Fruit fly (Drosophila melanogaster): Measurements from ENCODE around the gene LysP.

Gene LysP

DNA sequence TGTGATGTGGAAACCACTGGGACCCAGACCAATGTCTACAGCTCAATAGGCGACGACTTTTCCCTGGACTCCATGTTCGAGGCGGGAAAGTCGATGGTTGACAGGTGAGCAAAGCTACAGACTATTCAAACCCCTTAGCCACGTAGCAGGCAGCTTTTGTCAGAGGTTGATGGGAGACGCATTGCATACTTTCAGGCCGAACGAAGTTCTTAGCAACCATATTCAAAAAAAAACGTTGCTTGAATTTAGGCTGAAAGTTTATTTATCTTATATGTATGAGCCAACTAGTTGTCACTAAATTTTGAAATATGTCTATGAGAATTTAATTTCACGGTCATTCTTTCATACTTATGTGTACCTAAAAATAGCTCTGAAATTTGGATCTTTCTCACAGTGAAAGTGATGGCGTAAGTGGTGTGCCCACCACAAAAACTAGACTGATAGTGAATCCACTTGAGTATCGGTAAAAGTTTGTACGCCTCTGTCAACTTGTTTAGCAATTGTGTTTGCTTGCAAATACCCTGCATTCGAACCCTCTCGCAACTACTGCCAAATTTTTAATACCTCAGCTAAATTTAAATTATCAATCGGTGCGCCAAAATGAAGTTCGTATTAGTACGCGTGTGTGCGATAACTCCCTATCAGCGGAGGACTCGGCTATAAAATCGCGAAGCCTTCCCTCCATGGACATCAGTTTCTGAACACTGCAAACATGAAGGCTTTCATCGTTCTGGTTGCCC, 11.6 kb downstream of the LysP start, which contains the start of gene LysB (continued):
- TF ChIP-seq gem (tag; optimal IDR thresholded peaks at IDR 0.05) (no peak), CG6791 (GFP tag; IDR thresholded peaks at IDR 0.05; ENCODE audit: partially characterized antibody) (0 out of 3 replicates have a peak, but pooled peaks have one; percentile 18), tll (GFP tag; optimal IDR thresholded peaks at IDR 0.05) (no peak), CG15601 (tag; optimal IDR thresholded peaks at IDR 0.05) (peak; percentile 66), CG7556 (GFP tag; optimal IDR thresholded peaks at IDR 0.05) (no peak), sqz (GFP tag; optimal IDR thresholded peaks at IDR 0.05) (no peak), CG11247 (GFP tag; IDR thresholded peaks at IDR 0.05) (no peak), abd-A (tag; optimal IDR thresholded peaks at IDR 0.05) (no peak), CG15011 (GFP tag; optimal IDR thresholded peaks at IDR 0.05) (no peak), CG31224 (GFP tag; IDR thresholded peaks at IDR 0.05) (no peak), CG11695 (GFP tag; IDR thresholded peaks at IDR 0.05) (no peak), eyg (GFP tag; optimal IDR thresholded peaks at IDR 0.05) (no peak), Blimp-1 (GFP tag; optimal IDR thresholded peaks at IDR 0.05) (no peak), repo (GFP tag; optimal IDR thresholded peaks at IDR 0.05) (no peak), sim (GFP tag; IDR thresholded peaks at IDR 0.05) (no peak), gfzf (GFP tag; optimal IDR thresholded peaks at IDR 0.05) (no peak), org-1 (GFP tag; optimal IDR thresholded peaks at IDR 0.05) (no peak), Fer1 (GFP tag; optimal IDR thresholded peaks at IDR 0.05) (no peak), nmo (GFP tag; optimal IDR thresholded peaks at IDR 0.05) (peak; percentile 6), Ets65A (GFP tag) (no peak), ranshi (GFP tag; IDR thresholded peaks at IDR 0.05) (no peak), Hmr (GFP tag; optimal IDR thresholded peaks at IDR 0.05) (no peak), CG7963 (GFP tag; IDR thresholded peaks at IDR 0.05; ENCODE audit: partially characterized antibody) (no peak), otp (GFP tag; IDR thresholded peaks at IDR 0.05) (no peak), CG5180 (GFP tag; optimal IDR thresholded peaks at IDR 0.05) (no peak), CG10267 (tag; optimal IDR thresholded peaks at IDR 0.05) (no peak), Hey (tag; optimal IDR thresholded peaks at IDR 0.05) (no peak), CG13123 (GFP tag; optimal IDR thresholded peaks at IDR 0.05) (no peak), zen2 (GFP tag; IDR thresholded peaks at IDR 0.05; ENCODE audit: partially characterized antibody) (no peak), Sox100B (GFP tag; optimal IDR thresholded peaks at IDR 0.05) (no peak), CG7357 (GFP tag; IDR thresholded peaks at IDR 0.05) (no peak), ato (GFP tag; IDR thresholded peaks at IDR 0.05; ENCODE audit: partially characterized antibody) (0 out of 2 replicates have a peak, but pooled peaks have one; percentile 26), CG6689 (GFP tag; IDR thresholded peaks at IDR 0.05) (no peak), Gug (GFP tag; IDR thresholded peaks at IDR 0.05) (no peak), cad (GFP tag; optimal IDR thresholded peaks at IDR 0.05) (no peak), sr (GFP tag; IDR thresholded peaks at IDR 0.05) (no peak), Tbp (GFP tag; optimal IDR thresholded peaks at IDR 0.05) (no peak), shn (GFP tag; optimal IDR thresholded peaks at IDR 0.05) (no peak), ro (GFP tag; IDR thresholded peaks at IDR 0.05) (no peak), bbx (GFP tag; IDR thresholded peaks at IDR 0.05; ENCODE audit: partially characterized antibody) (no peak; the same call in 1 of the 2 replicates), al (GFP tag; IDR thresholded peaks at IDR 0.05) (no peak), CG2199 (GFP tag; IDR thresholded peaks at IDR 0.05) (peak; percentile 37; the same call in 1 of the 3 replicates), lola (GFP tag; optimal IDR thresholded peaks at IDR 0.05) (peak in 1 of 3 experiments; percentile 34), br (optimal IDR thresholded peaks at IDR 0.05) (no peak), CHES-1-like (GFP tag; optimal IDR thresholded peaks at IDR 0.05) (no peak), wdn (GFP tag; IDR thresholded peaks at IDR 0.05) (0 out of 2 replicates have a peak, but pooled peaks have one; percentile 39), CG11723 (GFP tag; optimal IDR thresholded peaks at IDR 0.05) (no peak), pzg (GFP tag; optimal IDR thresholded peaks at IDR 0.05) (no peak), MTF-1 (GFP tag; optimal IDR thresholded peaks at IDR 0.05; ENCODE audit: borderline replicate concordance) (no peak)
